Fruit fly (Drosophila melanogaster): ENCODE results near the gene Afg3l2.
A peak's percentile ranks its signal among the peaks of the same experiment; 100 is the strongest.

The Afg3l2 gene

dm6 chr3L:17242078-17242613, at the start of gene Afg3l2:
TSS of gene Afg3l2 (minus strand) at chr3L:17242128.
- TF ChIP-seq Sp1 (GFP tag; optimal IDR thresholded peaks at IDR 0.05): no peak
- peak in 1 of 2 experiments; percentile 68 for TF ChIP-seq foxo (GFP tag; optimal IDR thresholded peaks at IDR 0.05)
- TF ChIP-seq N (GFP tag; optimal IDR thresholded peaks at IDR 0.05): no peak
- no peak for TF ChIP-seq OdsH (GFP tag; optimal IDR thresholded peaks at IDR 0.05)
- TF ChIP-seq CrebA (GFP tag; optimal IDR thresholded peaks at IDR 0.05; ENCODE audit: borderline replicate concordance): no peak
- TF ChIP-seq Mio (GFP tag; optimal IDR thresholded peaks at IDR 0.05): no peak
- no peak for TF ChIP-seq Rel (GFP tag; optimal IDR thresholded peaks at IDR 0.05)
- no peak for TF ChIP-seq Rel (tag; optimal IDR thresholded peaks at IDR 0.05)
- TF ChIP-seq Jra (GFP tag; optimal IDR thresholded peaks at IDR 0.05): no peak
- TF ChIP-seq dmrt93B (GFP tag; optimal IDR thresholded peaks at IDR 0.05): peak; percentile 64
- peak; percentile 28 for TF ChIP-seq rgr (GFP tag; optimal IDR thresholded peaks at IDR 0.05)
- TF ChIP-seq fru (GFP tag; optimal IDR thresholded peaks at IDR 0.05): peak; percentile 50
- TF ChIP-seq lola (GFP tag; optimal IDR thresholded peaks at IDR 0.05): no peak
- TF ChIP-seq dl (GFP tag; optimal IDR thresholded peaks at IDR 0.05; ENCODE audit: insufficient read depth in 1 of 2, partially characterized antibody in 2 of 2): no peak
- TF ChIP-seq Dfd (GFP tag; optimal IDR thresholded peaks at IDR 0.05): no peak
- TF ChIP-seq Myc (optimal IDR thresholded peaks at IDR 0.05): peak; percentile 65
- TF ChIP-seq Dif (GFP tag; optimal IDR thresholded peaks at IDR 0.05; ENCODE audit: partially characterized antibody): no peak
- no peak for TF ChIP-seq usp (GFP tag; optimal IDR thresholded peaks at IDR 0.05)
- TF ChIP-seq brk (GFP tag; optimal IDR thresholded peaks at IDR 0.05): no peak
- TF ChIP-seq sage (GFP tag; optimal IDR thresholded peaks at IDR 0.05): peak; percentile 39
- no peak for TF ChIP-seq tai (GFP tag; optimal IDR thresholded peaks at IDR 0.05)
- TF ChIP-seq Hr78 (GFP tag; optimal IDR thresholded peaks at IDR 0.05): no peak
- peak; percentile 23 for TF ChIP-seq h (GFP tag; optimal IDR thresholded peaks at IDR 0.05)
- no peak for TF ChIP-seq Hnf4 (GFP tag; optimal IDR thresholded peaks at IDR 0.05)
- no peak for TF ChIP-seq jim (GFP tag; optimal IDR thresholded peaks at IDR 0.05)
- no peak for TF ChIP-seq pan (optimal IDR thresholded peaks at IDR 0.05)
- TF ChIP-seq woc (GFP tag; optimal IDR thresholded peaks at IDR 0.05): peak; percentile 67
- peak; percentile 68 for TF ChIP-seq HLH106 (tag; optimal IDR thresholded peaks at IDR 0.05)
- no peak for TF ChIP-seq br (GFP tag; optimal IDR thresholded peaks at IDR 0.05)
- no peak for TF ChIP-seq CG32264 (GFP tag; optimal IDR thresholded peaks at IDR 0.05)
- TF ChIP-seq dsf (GFP tag; optimal IDR thresholded peaks at IDR 0.05; ENCODE audit: borderline replicate concordance): no peak
- TF ChIP-seq Hr83 (GFP tag; optimal IDR thresholded peaks at IDR 0.05; ENCODE audit: poor library complexity, severe bottlenecking): no peak
- TF ChIP-seq GATAd (GFP tag; optimal IDR thresholded peaks at IDR 0.05): no peak
- no peak for TF ChIP-seq Abd-B (GFP tag; optimal IDR thresholded peaks at IDR 0.05)
- peak; percentile 17 for TF ChIP-seq sv (GFP tag; optimal IDR thresholded peaks at IDR 0.05)
- TF ChIP-seq psq (GFP tag; optimal IDR thresholded peaks at IDR 0.05): no peak
- TF ChIP-seq Vsx2 (GFP tag; optimal IDR thresholded peaks at IDR 0.05; ENCODE audit: partially characterized antibody): no peak
- peak; percentile 35 for TF ChIP-seq CG9705 (GFP tag; optimal IDR thresholded peaks at IDR 0.05)
- TF ChIP-seq ey (GFP tag; optimal IDR thresholded peaks at IDR 0.05): no peak

dm6 chr3L:17269463-17269862, 27.5 kb upstream of the Afg3l2 start:
- no peak for TF ChIP-seq Mio (GFP tag; optimal IDR thresholded peaks at IDR 0.05)
- TF ChIP-seq pan (optimal IDR thresholded peaks at IDR 0.05): no peak
- TF ChIP-seq rgr (GFP tag; optimal IDR thresholded peaks at IDR 0.05): no peak
- no peak for TF ChIP-seq CG9705 (GFP tag; optimal IDR thresholded peaks at IDR 0.05)
- no peak for TF ChIP-seq Jra (GFP tag; optimal IDR thresholded peaks at IDR 0.05)
- TF ChIP-seq dsf (GFP tag; optimal IDR thresholded peaks at IDR 0.05; ENCODE audit: borderline replicate concordance): no peak
- no peak for TF ChIP-seq Dif (GFP tag; optimal IDR thresholded peaks at IDR 0.05; ENCODE audit: partially characterized antibody)
- no peak for TF ChIP-seq lola (GFP tag; optimal IDR thresholded peaks at IDR 0.05)
- no peak for TF ChIP-seq Hr83 (GFP tag; optimal IDR thresholded peaks at IDR 0.05; ENCODE audit: poor library complexity, severe bottlenecking)

dm6 chr3L:17264116-17264515, 22.2 kb upstream of the Afg3l2 start, which contains the start of gene CG13723:
TSS of gene CG13723 (plus strand) at chr3L:17264416.
- TF ChIP-seq usp (GFP tag; optimal IDR thresholded peaks at IDR 0.05): no peak
- no peak for TF ChIP-seq br (GFP tag; optimal IDR thresholded peaks at IDR 0.05)
- no peak for TF ChIP-seq GATAd (GFP tag; optimal IDR thresholded peaks at IDR 0.05)
- TF ChIP-seq Dif (GFP tag; optimal IDR thresholded peaks at IDR 0.05; ENCODE audit: partially characterized antibody): no peak
- no peak for TF ChIP-seq dl (GFP tag; optimal IDR thresholded peaks at IDR 0.05; ENCODE audit: insufficient read depth in 1 of 2, partially characterized antibody in 2 of 2)
